Fruit fly (Drosophila melanogaster) whole organism, embryonic: ENCODE data around the gene Surf1.

Experiments used
- ATbp ChIP-seq: fragments of 200-800 bp; sonication (Bioruptor generic); optimal IDR thresholded peaks from 2 replicates; lab custom pipeline; 2017; ENCODE audit warnings: missing biosample characterization, mild to moderate bottlenecking, missing genetic modification characterization, missing genetic modification reagents
- CG10366 ChIP-seq: fragments of 200-800 bp; sonication (Bioruptor generic); IDR thresholded peaks from 2 replicates; pipeline ENCODE4 v1.3.6; 2022; ENCODE audit warnings: missing biosample characterization, missing genetic modification characterization
- CG12071 ChIP-seq: fragments of 200-800 bp; sonication (Bioruptor generic); optimal IDR thresholded peaks from 3 replicates; lab custom pipeline; 2018; ENCODE audit warnings: missing biosample characterization, mild to moderate bottlenecking, missing genetic modification characterization
- CG13123 ChIP-seq: fragments of 200-800 bp; sonication (Bioruptor generic); optimal IDR thresholded peaks from 2 replicates; lab custom pipeline; 2016; ENCODE audit warnings: missing biosample characterization, missing genetic modification characterization
- CG14710 ChIP-seq: fragments of 200-800 bp; sonication (Bioruptor generic); optimal IDR thresholded peaks from 3 replicates; lab custom pipeline; 2019; ENCODE audit warnings: missing biosample characterization, mild to moderate bottlenecking, missing genetic modification characterization, moderate library complexity
- CG16863 ChIP-seq: fragments of 200-800 bp; sonication (Bioruptor generic); optimal IDR thresholded peaks from 3 replicates; lab custom pipeline; 2016; ENCODE audit warnings: missing biosample characterization, missing genetic modification characterization
- CG17361 ChIP-seq: fragments of 200-800 bp; sonication (Bioruptor generic); IDR thresholded peaks from 3 replicates; pipeline ENCODE4 v1.3.6; 2022; ENCODE audit warnings: missing biosample characterization, missing genetic modification characterization
- CG1832 ChIP-seq: fragments of 200-800 bp; sonication (Bioruptor generic); optimal IDR thresholded peaks from 2 replicates; lab custom pipeline; 2017; ENCODE audit warnings: missing biosample characterization, mild to moderate bottlenecking, missing genetic modification characterization, inconsistent platforms
- CG18599 ChIP-seq: fragments of 200-800 bp; sonication (Bioruptor generic); optimal IDR thresholded peaks from 3 replicates; lab custom pipeline; 2017; ENCODE audit warnings: missing biosample characterization, missing genetic modification characterization, mild to moderate bottlenecking, moderate library complexity, missing genetic modification reagents
- CG2129 ChIP-seq: fragments of 200-800 bp; sonication (Bioruptor generic); IDR thresholded peaks from 2 replicates; pipeline ENCODE4 v1.3.6; 2022; ENCODE audit warnings: missing biosample characterization, missing genetic modification characterization; ENCODE audit not compliant: partially characterized antibody
- CG31224 ChIP-seq: fragments of 200-800 bp; sonication (Bioruptor generic); IDR thresholded peaks from 2 replicates; pipeline ENCODE4 v1.3.6; 2022; ENCODE audit warnings: missing biosample characterization, missing genetic modification characterization
- CG3163 ChIP-seq: fragments of 200-800 bp; sonication (Bioruptor generic); optimal IDR thresholded peaks from 3 replicates; lab custom pipeline; 2016; ENCODE audit warnings: missing biosample characterization, missing genetic modification characterization
- CG32532 ChIP-seq: fragments of 200-800 bp; sonication (Bioruptor generic); IDR thresholded peaks from 2 replicates; pipeline ENCODE4 v1.3.6; 2022; ENCODE audit warnings: missing biosample characterization, missing genetic modification characterization
- CG5953 ChIP-seq: fragments of 200-800 bp; sonication (Bioruptor generic); IDR thresholded peaks from 2 replicates; pipeline ENCODE4 v1.3.6; 2022; ENCODE audit warnings: missing biosample characterization, missing genetic modification characterization
- CG7372 ChIP-seq: fragments of 200-800 bp; sonication (Bioruptor generic); IDR thresholded peaks from 2 replicates; pipeline ENCODE4 v1.3.6; 2022; ENCODE audit warnings: missing biosample characterization, missing genetic modification characterization
- CG7745 ChIP-seq: fragments of 200-800 bp; sonication (Bioruptor generic); optimal IDR thresholded peaks from 2 replicates; lab custom pipeline; 2018; ENCODE audit warnings: missing biosample characterization, mild to moderate bottlenecking, missing genetic modification characterization, moderate library complexity
- CG8089 ChIP-seq: fragments of 200-800 bp; sonication (Bioruptor generic); optimal IDR thresholded peaks from 3 replicates; lab custom pipeline; 2016; ENCODE audit warnings: missing biosample characterization, missing genetic modification characterization
- CG8478 ChIP-seq: fragments of >200 bp; optimal IDR thresholded peaks from 2 replicates; lab custom pipeline; 2018
- CG9797 ChIP-seq: fragments of 200-800 bp; sonication (Bioruptor generic); optimal IDR thresholded peaks from 3 replicates; lab custom pipeline; 2018; ENCODE audit warnings: missing biosample characterization, mild to moderate bottlenecking, missing genetic modification characterization
- Deaf1 ChIP-seq: fragments of 200-800 bp; optimal IDR thresholded peaks from 3 replicates; lab custom pipeline; 2019; ENCODE audit warnings: missing biosample characterization, mild to moderate bottlenecking, missing genetic modification characterization, moderate library complexity
- HHEX ChIP-seq: fragments of 200-800 bp; sonication (Bioruptor generic); optimal IDR thresholded peaks from 3 replicates; lab custom pipeline; 2017; ENCODE audit warnings: missing biosample characterization, mild to moderate bottlenecking, missing genetic modification characterization, missing genetic modification reagents
- Hr78 ChIP-seq, 2 experiments: fragments of 200-800 bp in 1 of 2; fragments of >200 bp in 1 of 2; sonication (Bioruptor generic) in 1 of 2; optimal IDR thresholded peaks; 2 replicates each; lab custom pipeline; 2017 to 2019; ENCODE audit warnings: missing biosample characterization in 2 of 2, missing genetic modification characterization in 2 of 2, mild to moderate bottlenecking in 1 of 2, moderate library complexity in 1 of 2
- Med ChIP-seq: fragments of 200-800 bp; sonication (Bioruptor generic); peaks from one replicate; lab custom pipeline; 2016; ENCODE audit warnings: missing biosample characterization, missing genetic modification characterization, mild to moderate bottlenecking, inconsistent platforms, moderate library complexity
- NfI ChIP-seq: fragments of 200-800 bp; sonication (Bioruptor generic); optimal IDR thresholded peaks from 3 replicates; lab custom pipeline; 2018; ENCODE audit warnings: missing biosample characterization, mild to moderate bottlenecking, missing genetic modification characterization, moderate library complexity
- Ssrp ChIP-seq: fragments of 200-800 bp; sonication (Bioruptor generic); optimal IDR thresholded peaks from 2 replicates; lab custom pipeline; 2018; ENCODE audit warnings: missing biosample characterization, mild to moderate bottlenecking, missing genetic modification characterization, moderate library complexity
- Stat92E ChIP-seq, 3 experiments: fragments of >200 bp in 2 of 3; fragments of 200-800 bp in 1 of 3; sonication (Bioruptor generic) in 1 of 3; optimal IDR thresholded peaks; 2 replicates each; lab custom pipeline; 2017 to 2019; ENCODE audit warnings: missing biosample characterization in 3 of 3, missing genetic modification characterization in 3 of 3, mild to moderate bottlenecking in 1 of 3, moderate library complexity in 1 of 3
- Usf ChIP-seq: fragments of 200-800 bp; sonication (Bioruptor generic); optimal IDR thresholded peaks from 2 replicates; lab custom pipeline; 2017; ENCODE audit warnings: missing genotype, missing biosample characterization, missing genetic modification characterization
- Xbp1 ChIP-seq: fragments of 200-800 bp; sonication (Bioruptor generic); optimal IDR thresholded peaks from 3 replicates; lab custom pipeline; 2016; ENCODE audit warnings: missing biosample characterization, mild to moderate bottlenecking, missing genetic modification characterization
- ato ChIP-seq: fragments of 200-800 bp; sonication (Bioruptor generic); IDR thresholded peaks from 2 replicates; pipeline ENCODE4 v1.3.6; 2022; ENCODE audit warnings: missing biosample characterization, missing genetic modification characterization; ENCODE audit not compliant: partially characterized antibody
- chinmo ChIP-seq: fragments of 200-800 bp; sonication (Bioruptor generic); IDR thresholded peaks from 4 replicates; pipeline ENCODE4 v1.3.6; 2022; ENCODE audit warnings: missing biosample characterization, missing genetic modification characterization; ENCODE audit not compliant: partially characterized antibody
- ci ChIP-seq: fragments of 200-800 bp; sonication (Bioruptor generic); IDR thresholded peaks from 3 replicates; pipeline ENCODE4 v1.3.6; 2022; ENCODE audit warnings: missing biosample characterization, missing genetic modification characterization
- corto ChIP-seq: fragments of 200-800 bp; sonication (Bioruptor generic); optimal IDR thresholded peaks from 2 replicates; lab custom pipeline; 2016; ENCODE audit warnings: missing biosample characterization, mild to moderate bottlenecking, missing genetic modification characterization, moderate library complexity
- dmrt11E ChIP-seq: fragments of 200-800 bp; sonication (Bioruptor generic); optimal IDR thresholded peaks from 3 replicates; lab custom pipeline; 2018; ENCODE audit warnings: missing biosample characterization, mild to moderate bottlenecking, missing genetic modification characterization, moderate library complexity
- emc ChIP-seq: fragments of 200-800 bp; sonication (Bioruptor generic); optimal IDR thresholded peaks from 2 replicates; lab custom pipeline; 2016; ENCODE audit warnings: missing biosample characterization, missing genetic modification characterization
- klu ChIP-seq: fragments of 200-800 bp; sonication (Bioruptor generic); IDR thresholded peaks from 2 replicates; pipeline ENCODE4 v1.3.6; 2022; ENCODE audit warnings: missing biosample characterization, missing genetic modification characterization
- lmd ChIP-seq: fragments of 200-800 bp; sonication (Bioruptor generic); IDR thresholded peaks from 2 replicates; pipeline ENCODE4 v1.3.6; 2022; ENCODE audit warnings: missing biosample characterization, missing genetic modification characterization
- nmo ChIP-seq: fragments of 200-800 bp; sonication (Bioruptor generic); optimal IDR thresholded peaks from 2 replicates; lab custom pipeline; 2018; ENCODE audit warnings: missing biosample characterization, mild to moderate bottlenecking, missing genetic modification characterization, moderate library complexity
- onecut ChIP-seq: fragments of 200-800 bp; sonication (Bioruptor generic); IDR thresholded peaks from 2 replicates; pipeline ENCODE4 v1.3.6; 2022; ENCODE audit warnings: missing biosample characterization, missing genetic modification characterization
- pfk ChIP-seq: fragments of 200-800 bp; sonication (Bioruptor generic); optimal IDR thresholded peaks from 2 replicates; lab custom pipeline; 2018; ENCODE audit warnings: missing biosample characterization, mild to moderate bottlenecking, missing genetic modification characterization, moderate library complexity
- prd ChIP-seq, 3 experiments: fragments of >200 bp in 2 of 3; fragments of 200-800 bp in 1 of 3; sonication (Bioruptor generic) in 1 of 3; optimal IDR thresholded peaks in 2 of 3; IDR thresholded peaks in 1 of 3; 2 replicates in 2 of 3; 3 replicates in 1 of 3; pipeline versions ENCODE4 v1.3.6 to Lab custom; 2017 to 2022; ENCODE audit warnings: missing biosample characterization in 1 of 3, missing genetic modification characterization in 1 of 3
- psq ChIP-seq: fragments of 200-800 bp; sonication (Bioruptor generic); optimal IDR thresholded peaks from 2 replicates; lab custom pipeline; 2017; ENCODE audit warnings: missing biosample characterization, missing genetic modification characterization
- row ChIP-seq: fragments of 200-800 bp; sonication (Bioruptor generic); IDR thresholded peaks from 3 replicates; pipeline ENCODE4 v1.3.6; 2022; ENCODE audit warnings: missing biosample characterization, missing genetic modification characterization
- sens ChIP-seq: fragments of 200-800 bp; sonication (Bioruptor generic); peaks from one replicate; lab custom pipeline; 2016; ENCODE audit warnings: missing biosample characterization, missing genetic modification characterization
- shn ChIP-seq: fragments of 200-800 bp; sonication (Bioruptor generic); optimal IDR thresholded peaks from 3 replicates; lab custom pipeline; 2016; ENCODE audit warnings: missing biosample characterization, missing genetic modification characterization
- tll ChIP-seq, 2 experiments: fragments of 200-800 bp in 1 of 2; fragments of >200 bp in 1 of 2; sonication (Bioruptor generic) in 1 of 2; optimal IDR thresholded peaks; 2 replicates each; lab custom pipeline; 2017 to 2019; ENCODE audit warnings: missing biosample characterization in 2 of 2, missing genetic modification characterization in 2 of 2, mild to moderate bottlenecking in 1 of 2, moderate library complexity in 1 of 2
- usp ChIP-seq: fragments of >200 bp; optimal IDR thresholded peaks from 2 replicates; lab custom pipeline; 2017; ENCODE audit warnings: missing biosample characterization, missing genetic modification characterization
- vfl ChIP-seq: fragments of 200-800 bp; sonication (Bioruptor generic); optimal IDR thresholded peaks from 2 replicates; lab custom pipeline; 2016; ENCODE audit warnings: missing biosample characterization, missing genetic modification characterization

The Surf1 gene

dm6 chr3L:6955254-6956229 is 2.6 kb upstream of the Surf1 start, which contains the start of the genes CG10077 and CG9948 (continued):
- TF ChIP-seq Stat92E (GFP tag; optimal IDR thresholded peaks at IDR 0.05; lab: Kevin White, UChicago) (peak in 1 of 3 experiments; percentile 76), vfl (GFP tag; lab: Kevin White, UChicago) (peak; percentile 66), Usf (GFP tag; lab: Kevin White, UChicago) (peak; percentile 78), ci (GFP tag; lab: Robert Waterston, UW) (peak; percentile 96), chinmo (peak; percentile 79; the same call in 1 of the 4 replicates), CG7745 (tag; lab: Kevin White, UChicago) (peak; percentile 62), corto (peak; percentile 86), CG2129 (GFP tag; lab: Robert Waterston, UW) (peak; percentile 64), klu (peak; percentile 69), CG1832 (GFP tag; lab: Kevin White, UChicago) (no peak), lmd (peak; percentile 93), CG17361 (GFP tag; lab: Robert Waterston, UW) (peak; percentile 90), pfk (peak; percentile 50), Ssrp (tag; lab: Kevin White, UChicago) (peak; percentile 87), ato (GFP tag; lab: Robert Waterston, UW) (peak; percentile 76), psq (GFP tag; lab: Kevin White, UChicago) (peak; percentile 8), CG10366 (peak; percentile 89), CG5953 (GFP tag; lab: Robert Waterston, UW) (peak; percentile 83), CG8478 (lab: Kevin White, UChicago) (no peak), onecut (GFP tag; lab: Robert Waterston, UW) (peak; percentile 96), Xbp1 (GFP tag; lab: Kevin White, UChicago) (peak; percentile 91), usp (GFP tag; lab: Kevin White, UChicago) (no peak), CG18599 (peak; percentile 89), Med (GFP tag; lab: Kevin White, UChicago) (peak; percentile 90), CG9797 (GFP tag; lab: Kevin White, UChicago) (peak; percentile 45), dmrt11E (peak; percentile 89), tll (GFP tag; optimal IDR thresholded peaks at IDR 0.05; lab: Kevin White, UChicago) (no peak), nmo (GFP tag; lab: Kevin White, UChicago) (peak; percentile 91), sens (peak; percentile 96), Hr78 (GFP tag; optimal IDR thresholded peaks at IDR 0.05; lab: Kevin White, UChicago) (no peak), row (peak; percentile 99), CG16863 (GFP tag; lab: Kevin White, UChicago) (peak; percentile 65), emc (no peak), NfI (GFP tag; lab: Kevin White, UChicago) (peak; percentile 86), CG13123 (GFP tag; lab: Kevin White, UChicago) (peak; percentile 73), Deaf1 (tag; lab: Kevin White, UChicago) (peak; percentile 65), HHEX (GFP tag; lab: Kevin White, UChicago) (peak; percentile 87), CG32532 (GFP tag; lab: Robert Waterston, UW) (peak; percentile 95), prd (optimal IDR thresholded peaks at IDR 0.05; lab: Kevin White, UChicago) (no peak), prd (GFP tag; IDR thresholded peaks at IDR 0.05; lab: Robert Waterston, UW) (peak; percentile 96), CG7372 (GFP tag; lab: Robert Waterston, UW) (peak; percentile 79), CG8089 (GFP tag; lab: Kevin White, UChicago) (no peak), ATbp (GFP tag; lab: Kevin White, UChicago) (peak; percentile 86), CG31224 (GFP tag; lab: Robert Waterston, UW) (peak; percentile 63), shn (GFP tag; lab: Kevin White, UChicago) (peak; percentile 40), CG12071 (GFP tag; lab: Kevin White, UChicago) (peak; percentile 79), CG14710 (tag; lab: Kevin White, UChicago) (peak; percentile 89), CG3163 (GFP tag; lab: Kevin White, UChicago) (no peak)
